Fruit fly (Drosophila melanogaster): ENCODE results near the gene VhaAC39-2.

VhaAC39-2 gene

dm6 chr3R:23156865-23157515 is 2.1 kb downstream of the VhaAC39-2 start (continued):
- TF ChIP-seq en (GFP tag; optimal IDR thresholded peaks at IDR 0.05) (no peak), Ada2b (GFP tag; IDR thresholded peaks at IDR 0.05) (no peak), dpn (GFP tag; optimal IDR thresholded peaks at IDR 0.05) (no peak), dm (GFP tag; optimal IDR thresholded peaks at IDR 0.05) (no peak), repo (GFP tag; optimal IDR thresholded peaks at IDR 0.05) (no peak), CG3995 (GFP tag; optimal IDR thresholded peaks at IDR 0.05) (no peak), Dp (GFP tag; optimal IDR thresholded peaks at IDR 0.05) (no peak), CG4424 (GFP tag; optimal IDR thresholded peaks at IDR 0.05) (no peak), CG5245 (GFP tag; optimal IDR thresholded peaks at IDR 0.05) (no peak), ac (GFP tag; optimal IDR thresholded peaks at IDR 0.05) (no peak), lmd (GFP tag; IDR thresholded peaks at IDR 0.05) (no peak), CG33557 (GFP tag; optimal IDR thresholded peaks at IDR 0.05) (peak; percentile 58), bigmax (GFP tag; optimal IDR thresholded peaks at IDR 0.05) (no peak), sima (GFP tag; optimal IDR thresholded peaks at IDR 0.05) (no peak), ftz-f1 (GFP tag; optimal IDR thresholded peaks at IDR 0.05) (peak; percentile 42), CG12942 (GFP tag; optimal IDR thresholded peaks at IDR 0.05) (no peak), CG11504 (tag; optimal IDR thresholded peaks at IDR 0.05) (no peak), eve (GFP tag; optimal IDR thresholded peaks at IDR 0.05) (no peak), btn (GFP tag; optimal IDR thresholded peaks at IDR 0.05) (no peak), Pdp1 (GFP tag; optimal IDR thresholded peaks at IDR 0.05) (peak in 1 of 2 experiments; percentile 21), HmgZ (tag; optimal IDR thresholded peaks at IDR 0.05) (peak; percentile 50), CG17359 (tag; optimal IDR thresholded peaks at IDR 0.05) (no peak), Sox100B (GFP tag; optimal IDR thresholded peaks at IDR 0.05) (no peak), CG18476 (GFP tag; optimal IDR thresholded peaks at IDR 0.05) (no peak), CG11456 (GFP tag; IDR thresholded peaks at IDR 0.05) (no peak), E2f1 (GFP tag; IDR thresholded peaks at IDR 0.05) (no peak), CG16813 (GFP tag; IDR thresholded peaks at IDR 0.05; ENCODE audit: partially characterized antibody) (no peak), kah (GFP tag; optimal IDR thresholded peaks at IDR 0.05) (peak; percentile 83), Asciz (GFP tag; optimal IDR thresholded peaks at IDR 0.05) (no peak), CG7963 (GFP tag; IDR thresholded peaks at IDR 0.05; ENCODE audit: partially characterized antibody) (no peak), danr (GFP tag; IDR thresholded peaks at IDR 0.05) (no peak), Scr (GFP tag; IDR thresholded peaks at IDR 0.05; ENCODE audit: partially characterized antibody) (no peak), D19A (tag; optimal IDR thresholded peaks at IDR 0.05) (no peak), so (GFP tag; IDR thresholded peaks at IDR 0.05) (no peak; the same call in 2 of the 3 replicates), abd-A (tag; optimal IDR thresholded peaks at IDR 0.05) (peak; percentile 91), CG33213 (GFP tag; optimal IDR thresholded peaks at IDR 0.05) (no peak), zen (tag; optimal IDR thresholded peaks at IDR 0.05) (peak; percentile 2), bowl (GFP tag; IDR thresholded peaks at IDR 0.05) (no peak), Lim3 (GFP tag; IDR thresholded peaks at IDR 0.05) (no peak), CG7271 (tag; optimal IDR thresholded peaks at IDR 0.05) (no peak), Myb (GFP tag; optimal IDR thresholded peaks at IDR 0.05) (no peak), nerfin-1 (tag; optimal IDR thresholded peaks at IDR 0.05) (peak; percentile 77), CG16779 (GFP tag; IDR thresholded peaks at IDR 0.05) (peak; percentile 44; the same call in 1 of the 2 replicates), CG18619 (GFP tag; optimal IDR thresholded peaks at IDR 0.05) (peak; percentile 18), da (GFP tag; optimal IDR thresholded peaks at IDR 0.05) (no peak), CG4707 (GFP tag; optimal IDR thresholded peaks at IDR 0.05) (peak; percentile 35), CG17912 (GFP tag; optimal IDR thresholded peaks at IDR 0.05) (peak; percentile 22), ken (GFP tag; IDR thresholded peaks at IDR 0.05) (no peak), CG1024 (GFP tag; IDR thresholded peaks at IDR 0.05) (no peak), C15 (GFP tag; IDR thresholded peaks at IDR 0.05) (no peak), CG5953 (GFP tag; IDR thresholded peaks at IDR 0.05) (0 out of 2 replicates have a peak, but pooled peaks have one; percentile 19)

Data from whole organism, embryonic.